Worm (Caenorhabditis elegans) whole organism, L4/young adult: ENCODE measurements around the gene egl-38.

Source experiments
- W03F9.2 ChIP-seq: fragments of 150-350 bp; optimal IDR thresholded peaks from 2 replicates; lab custom pipeline; 2014; ENCODE audit warnings: missing biosample characterization, missing genetic modification characterization
- dao-5 ChIP-seq: sonication (generic microtip); optimal IDR thresholded peaks from 2 replicates; lab custom pipeline; 2016; ENCODE audit warnings: missing genotype, missing genetic modification characterization, moderate library complexity, missing compliant biosample characterization
- him-1 ChIP-seq: sonication (generic microtip); optimal IDR thresholded peaks from 2 replicates; lab custom pipeline; 2016; ENCODE audit warnings: missing genotype, missing genetic modification reagents, missing genetic modification characterization, missing compliant biosample characterization

- TF ChIP-seq him-1 (tag; lab: Kevin White, UChicago): no peak
- TF ChIP-seq W03F9.2 (tag; lab: Kevin White, UChicago): no peak
- TF ChIP-seq dao-5: no peak
These were observed 38.6 kb upstream of the egl-38 start, which contains the start of gene pigs-1 for ce11 chrIV:10148938-10149337.
